Worm (Caenorhabditis elegans) whole organism, L3 larva: ENCODE data around the gene srx-18.

Source experiments
- R02D3.7 ChIP-seq: fragments of 150-350 bp; optimal IDR thresholded peaks from 2 replicates; lab custom pipeline; 2014; ENCODE audit warnings: missing biosample characterization, missing genetic modification characterization
- ZK546.5 ChIP-seq: sonication (generic microtip); optimal IDR thresholded peaks from 2 replicates; lab custom pipeline; 2017; ENCODE audit warnings: missing biosample characterization, missing genetic modification characterization
- ama-1 ChIP-seq: fragments of 150-350 bp; optimal IDR thresholded peaks from 2 replicates; lab custom pipeline; 2018
- ceh-16 ChIP-seq: sonication (generic microtip); optimal IDR thresholded peaks from 2 replicates; lab custom pipeline; 2017; ENCODE audit warnings: missing biosample characterization, missing genetic modification characterization
- ceh-28 ChIP-seq: fragments of 150-350 bp; optimal IDR thresholded peaks from 2 replicates; lab custom pipeline; 2014; ENCODE audit warnings: missing biosample characterization, missing genetic modification reagents, missing genetic modification characterization
- ceh-82 ChIP-seq: fragments of 150-350 bp; optimal IDR thresholded peaks from 2 replicates; lab custom pipeline; 2014; ENCODE audit warnings: missing biosample characterization, missing genetic modification characterization
- ceh-9 ChIP-seq: sonication (generic microtip); optimal IDR thresholded peaks from 2 replicates; lab custom pipeline; 2018; ENCODE audit warnings: missing biosample characterization, missing genetic modification characterization
- daf-12 ChIP-seq: fragments of 150-350 bp; optimal IDR thresholded peaks from 2 replicates; lab custom pipeline; 2014; ENCODE audit warnings: missing biosample characterization, missing genetic modification reagents, missing genetic modification characterization
- egl-27 ChIP-seq: sonication (generic microtip); optimal IDR thresholded peaks from 4 replicates; lab custom pipeline; 2017; ENCODE audit warnings: missing biosample characterization, missing genetic modification reagents, missing genetic modification characterization
- egl-5 ChIP-seq: fragments of 150-350 bp; optimal IDR thresholded peaks from 2 replicates; lab custom pipeline; 2017; ENCODE audit warnings: missing biosample characterization, missing genetic modification reagents, missing genetic modification characterization, inconsistent platforms
- elt-1 ChIP-seq: fragments of 150-350 bp; optimal IDR thresholded peaks from 2 replicates; lab custom pipeline; 2014; ENCODE audit warnings: missing biosample characterization, missing genetic modification characterization
- elt-2 ChIP-seq: sonication (generic microtip); optimal IDR thresholded peaks from 2 replicates; lab custom pipeline; 2016; ENCODE audit warnings: missing genetic modification reagents, mild to moderate bottlenecking, missing genetic modification characterization, missing compliant biosample characterization
- elt-3 ChIP-seq, 3 experiments: fragments of 150-350 bp in 1 of 3; sonication (generic microtip) in 2 of 3; optimal IDR thresholded peaks; 2 replicates in 2 of 3; 4 replicates in 1 of 3; lab custom pipeline; 2014 to 2017; ENCODE audit warnings: missing biosample characterization in 3 of 3, missing genetic modification characterization in 3 of 3
- eor-1 ChIP-seq, 2 experiments: fragments of 150-350 bp; optimal IDR thresholded peaks; 2 replicates each; lab custom pipeline; 2014 to 2018; ENCODE audit warnings: missing biosample characterization in 2 of 2, missing genetic modification characterization in 2 of 2
- fkh-10 ChIP-seq: sonication (generic microtip); optimal IDR thresholded peaks from 2 replicates; lab custom pipeline; 2017; ENCODE audit warnings: missing biosample characterization, missing genetic modification reagents, missing genetic modification characterization
- fkh-2 ChIP-seq: fragments of 150-350 bp; optimal IDR thresholded peaks from 2 replicates; lab custom pipeline; 2014; ENCODE audit warnings: missing biosample characterization, missing genetic modification reagents, missing genetic modification characterization
- hmg-11 ChIP-seq: sonication (generic microtip); optimal IDR thresholded peaks from 2 replicates; lab custom pipeline; 2016; ENCODE audit warnings: missing genetic modification characterization, missing compliant biosample characterization
- lin-15B ChIP-seq: fragments of 150-350 bp; optimal IDR thresholded peaks from 2 replicates; lab custom pipeline; 2014; ENCODE audit warnings: missing biosample characterization, missing genetic modification characterization
- lin-39 ChIP-seq: fragments of 150-350 bp; optimal IDR thresholded peaks from 2 replicates; lab custom pipeline; 2018; ENCODE audit warnings: missing biosample characterization, missing genetic modification reagents, missing genetic modification characterization
- lsy-12 ChIP-seq: sonication (generic microtip); optimal IDR thresholded peaks from 2 replicates; lab custom pipeline; 2016; ENCODE audit warnings: mild to moderate bottlenecking, missing genetic modification characterization, missing compliant biosample characterization
- nfya-1 ChIP-seq: sonication (generic microtip); optimal IDR thresholded peaks from 2 replicates; lab custom pipeline; 2017; ENCODE audit warnings: missing genetic modification characterization, mild to moderate bottlenecking, missing compliant biosample characterization, antibody characterized with exemption, moderate library complexity; ENCODE audit not compliant: insufficient read depth
- nhr-12 ChIP-seq: fragments of 150-350 bp; optimal IDR thresholded peaks from 2 replicates; lab custom pipeline; 2014; ENCODE audit warnings: missing biosample characterization, missing genetic modification characterization
- nhr-237 ChIP-seq: fragments of 150-350 bp; optimal IDR thresholded peaks from 2 replicates; lab custom pipeline; 2014; ENCODE audit warnings: missing biosample characterization, missing genetic modification characterization
- nhr-25 ChIP-seq: sonication (generic microtip); optimal IDR thresholded peaks from 2 replicates; lab custom pipeline; 2017; ENCODE audit warnings: missing biosample characterization, missing genetic modification characterization
- nhr-67 ChIP-seq: fragments of 150-350 bp; optimal IDR thresholded peaks from 2 replicates; lab custom pipeline; 2014; ENCODE audit warnings: missing biosample characterization, missing genetic modification characterization
- nhr-76 ChIP-seq: fragments of 150-350 bp; sonication (generic microtip); optimal IDR thresholded peaks from 5 replicates; lab custom pipeline; 2014; ENCODE audit warnings: missing biosample characterization, missing genetic modification characterization
- nhr-77 ChIP-seq: fragments of 150-350 bp; optimal IDR thresholded peaks from 2 replicates; lab custom pipeline; 2014; ENCODE audit warnings: missing biosample characterization, missing genetic modification characterization
- pha-4 ChIP-seq: fragments of 150-350 bp; optimal IDR thresholded peaks from 2 replicates; lab custom pipeline; 2014; ENCODE audit warnings: missing biosample characterization, missing genetic modification reagents, missing genetic modification characterization
- pqm-1 ChIP-seq: fragments of 150-350 bp; optimal IDR thresholded peaks from 2 replicates; lab custom pipeline; 2017; ENCODE audit warnings: missing biosample characterization, missing genetic modification characterization, inconsistent platforms
- sea-2 ChIP-seq: fragments of 150-350 bp; sonication (generic microtip); optimal IDR thresholded peaks from 4 replicates; lab custom pipeline; 2014; ENCODE audit warnings: missing biosample characterization, missing genetic modification reagents, missing genetic modification characterization
- snpc-4 ChIP-seq: fragments of 150-350 bp; optimal IDR thresholded peaks from 2 replicates; lab custom pipeline; 2014; ENCODE audit warnings: missing biosample characterization, missing genetic modification characterization
- tbx-2 ChIP-seq: sonication (generic microtip); optimal IDR thresholded peaks from 2 replicates; lab custom pipeline; 2016; ENCODE audit warnings: mild to moderate bottlenecking, missing genetic modification characterization, missing compliant biosample characterization
- unc-39 ChIP-seq: sonication (generic microtip); optimal IDR thresholded peaks from 4 replicates; lab custom pipeline; 2017; ENCODE audit warnings: missing biosample characterization, missing genetic modification characterization
- unc-62 ChIP-seq: fragments of 150-350 bp; sonication (generic microtip); optimal IDR thresholded peaks from 4 replicates; lab custom pipeline; 2014; ENCODE audit warnings: missing biosample characterization, missing genetic modification reagents, missing genetic modification characterization
- zag-1 ChIP-seq: fragments of 150-350 bp; optimal IDR thresholded peaks from 2 replicates; lab custom pipeline; 2014; ENCODE audit warnings: missing biosample characterization, missing genetic modification characterization
- ztf-4 ChIP-seq: fragments of 150-350 bp; optimal IDR thresholded peaks from 2 replicates; lab custom pipeline; 2014; ENCODE audit warnings: missing biosample characterization, missing genetic modification characterization

The srx-18 gene

DNA sequence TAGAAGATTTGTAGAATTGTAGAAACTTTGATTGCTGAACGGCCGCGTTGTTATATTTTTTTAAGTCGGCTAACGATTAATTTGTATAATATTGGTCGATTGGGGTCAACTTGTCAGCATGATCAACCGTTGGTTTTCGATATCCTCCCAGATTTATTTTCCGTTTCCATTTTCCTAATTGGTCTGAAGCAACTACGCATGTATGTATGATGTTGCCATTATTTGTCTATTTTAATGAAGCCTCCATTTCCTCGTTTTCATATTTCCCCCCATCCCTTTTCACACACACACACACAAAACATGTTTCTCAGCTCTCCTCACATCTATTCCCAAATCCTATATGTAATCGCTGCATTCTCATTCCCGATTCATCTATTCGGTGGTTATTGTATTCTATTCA lies 1.8 kb upstream of the srx-18 start, which contains the start of gene srh-287:
TSS of gene srh-287 (plus strand) at position 301 of the 400 bp plus-strand sequence.
- TF ChIP-seq ztf-4 (tag; lab: Kevin White, UChicago) = no peak

- no peak for TF ChIP-seq R02D3.7 (tag; lab: Kevin White, UChicago)
- no peak for TF ChIP-seq tbx-2 (tag; lab: Kevin White, UChicago)
- TF ChIP-seq eor-1 (tag; optimal IDR thresholded peaks at IDR 0.05; lab: Kevin White, UChicago) = no peak
- no peak for TF ChIP-seq snpc-4
- no peak for TF ChIP-seq unc-39 (tag; lab: Kevin White, UChicago)
- TF ChIP-seq ceh-16 (tag; lab: Kevin White, UChicago) = no peak
- TF ChIP-seq zag-1 (tag; lab: Kevin White, UChicago) = no peak
- TF ChIP-seq fkh-2 (tag; lab: Kevin White, UChicago) = no peak
- no peak for TF ChIP-seq egl-5 (tag; lab: Kevin White, UChicago)
- TF ChIP-seq elt-1 (tag; lab: Kevin White, UChicago) = no peak
- no peak for TF ChIP-seq ztf-4 (tag; lab: Kevin White, UChicago)
- TF ChIP-seq lin-39 (tag; lab: Kevin White, UChicago) = no peak
- no peak for TF ChIP-seq egl-27
- no peak for TF ChIP-seq nfya-1 (tag; lab: Kevin White, UChicago)
- TF ChIP-seq ceh-9 (tag; lab: Kevin White, UChicago) = no peak
- no peak for TF ChIP-seq ZK546.5 (tag; lab: Kevin White, UChicago)
These were observed 3.0 kb downstream of the srx-18 start, which contains the start of gene srh-288 for ce11 chrV:17795655-17796054. Gene srh-288 (minus strand): TSS chrV:17795755.

- TF ChIP-seq lsy-12 (no peak), ceh-82 (no peak), nhr-77 (no peak), nfya-1 (tag; lab: Kevin White, UChicago) (no peak), nhr-76 (tag; lab: Kevin White, UChicago) (no peak), tbx-2 (tag; lab: Kevin White, UChicago) (no peak), ztf-4 (tag; lab: Kevin White, UChicago) (no peak), elt-2 (tag; lab: Kevin White, UChicago) (no peak), daf-12 (no peak), nhr-12 (no peak), pqm-1 (tag; lab: Kevin White, UChicago) (no peak), pha-4 (no peak)
These were observed 4.7 kb downstream of the srx-18 start, which contains the start of gene srh-289 for ce11 chrV:17793986-17794385. Gene srh-289 (minus strand): TSS chrV:17794086.

ce11 chrV:17790191-17790590 lies 8.5 kb downstream of the srx-18 start, which contains the start of gene srh-290:
Gene srh-290 (plus strand): TSS chrV:17790491.
- TF ChIP-seq R02D3.7 (tag; lab: Kevin White, UChicago) = no peak
- no peak for TF ChIP-seq egl-27
- TF ChIP-seq snpc-4 = no peak
- TF ChIP-seq fkh-10 (GFP tag; lab: Kevin White, UChicago) = no peak
- no peak for TF ChIP-seq daf-12
- no peak for TF ChIP-seq hmg-11 (tag; lab: Kevin White, UChicago)
- no peak for TF ChIP-seq egl-5 (tag; lab: Kevin White, UChicago)
- TF ChIP-seq ceh-9 (tag; lab: Kevin White, UChicago) = no peak
- TF ChIP-seq elt-2 (tag; lab: Kevin White, UChicago) = no peak
- TF ChIP-seq nhr-67 (tag; lab: Kevin White, UChicago) = no peak
- TF ChIP-seq zag-1 (tag; lab: Kevin White, UChicago) = no peak
- no peak for TF ChIP-seq sea-2 (GFP tag; lab: Kevin White, UChicago)
- TF ChIP-seq unc-39 (tag; lab: Kevin White, UChicago) = no peak
- no peak for TF ChIP-seq ama-1 (lab: Kevin White, UChicago)
- TF ChIP-seq lin-15B (tag; lab: Kevin White, UChicago) = no peak

DNA sequence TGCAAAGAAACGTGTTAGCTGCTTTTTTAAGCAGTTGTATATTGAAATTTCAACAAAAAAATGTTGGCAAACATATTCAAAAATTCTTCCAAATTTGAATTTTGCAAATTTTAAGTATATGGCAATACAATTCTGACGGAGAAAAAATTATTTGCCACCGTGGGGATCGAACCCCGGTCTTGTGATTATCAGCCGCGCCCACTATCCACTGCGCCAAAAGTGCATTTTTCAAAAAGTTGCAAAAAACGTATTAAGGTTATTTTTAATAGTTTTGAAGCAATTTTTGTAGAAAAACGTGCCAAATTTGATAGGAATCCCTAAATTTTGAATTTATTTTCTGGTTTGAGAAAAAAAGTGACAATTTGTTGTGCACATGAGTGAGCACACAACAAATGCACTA lies 14.3 kb downstream of the srx-18 start:
- TF ChIP-seq nhr-77 = no peak
- no peak for TF ChIP-seq nhr-76 (tag; lab: Kevin White, UChicago)
- no peak for TF ChIP-seq fkh-2 (tag; lab: Kevin White, UChicago)
- TF ChIP-seq elt-3 (tag; optimal IDR thresholded peaks at IDR 0.05; lab: Kevin White, UChicago) = no peak
- no peak for TF ChIP-seq lin-15B (tag; lab: Kevin White, UChicago)
- no peak for TF ChIP-seq nhr-25 (tag; lab: Kevin White, UChicago)
- no peak for TF ChIP-seq nhr-237 (tag; lab: Kevin White, UChicago)
- TF ChIP-seq pqm-1 (tag; lab: Kevin White, UChicago) = no peak
- TF ChIP-seq ceh-82 = no peak
- no peak for TF ChIP-seq zag-1 (tag; lab: Kevin White, UChicago)
- no peak for TF ChIP-seq ZK546.5 (tag; lab: Kevin White, UChicago)
- no peak for TF ChIP-seq unc-62 (GFP tag; lab: Kevin White, UChicago)
- TF ChIP-seq lsy-12 = no peak
- TF ChIP-seq R02D3.7 (tag; lab: Kevin White, UChicago) = no peak
- no peak for TF ChIP-seq ceh-28 (tag; lab: Kevin White, UChicago)
- no peak for TF ChIP-seq nhr-12
- TF ChIP-seq, all 47 proteins: peak for 0
